Worm (Caenorhabditis elegans): Measurements from ENCODE around the gene tba-4.

ce11 chrII:10953065-10953464 lies 34.6 kb downstream of the tba-4 start, which contains the start of gene nos-1:
- no peak for TF ChIP-seq snpc-4 (GFP tag; optimal IDR thresholded peaks at IDR 0.05)
- no peak for TF ChIP-seq snpc-4 (tag; optimal IDR thresholded peaks at IDR 0.05)
- TF ChIP-seq ama-1 (optimal IDR thresholded peaks at IDR 0.05): no peak
- TF ChIP-seq ama-1 (GFP tag; optimal IDR thresholded peaks at IDR 0.05): no peak
- no peak for TF ChIP-seq ztf-22 (GFP tag; optimal IDR thresholded peaks at IDR 0.05)
- no peak for TF ChIP-seq hlh-26 (GFP tag; conservative IDR thresholded peaks at IDR 0.05)
- no peak for TF ChIP-seq unc-62 (GFP tag; optimal IDR thresholded peaks at IDR 0.05)
- TF ChIP-seq snpc-1.1 (tag; optimal IDR thresholded peaks at IDR 0.05; ENCODE audit: insufficient read depth): no peak
- TF ChIP-seq rec-8 (tag; optimal IDR thresholded peaks at IDR 0.05): no peak
- no peak for TF ChIP-seq die-1 (tag; optimal IDR thresholded peaks at IDR 0.05)
- TF ChIP-seq dpff-1 (tag; optimal IDR thresholded peaks at IDR 0.05): no peak
- TF ChIP-seq C06A6.2 (GFP tag; conservative IDR thresholded peaks at IDR 0.05): no peak
- no peak for TF ChIP-seq tbx-9 (tag; optimal IDR thresholded peaks at IDR 0.05; ENCODE audit: borderline replicate concordance)
